Fruit fly (Drosophila melanogaster) whole organism, embryonic: ENCODE data around the gene ct.
A peak's percentile ranks its signal among the peaks of the same experiment; 100 is the strongest.

Experiments
- Aef1 ChIP-seq: fragments of 200-800 bp; sonication (Bioruptor generic); IDR thresholded peaks from 3 replicates; pipeline ENCODE4 v1.3.6; 2022; ENCODE audit warnings: missing biosample characterization, missing genetic modification characterization
- CG10321 ChIP-seq: fragments of 200-800 bp; sonication (Bioruptor generic); IDR thresholded peaks from 2 replicates; pipeline ENCODE4 v1.3.6; 2022; ENCODE audit warnings: missing biosample characterization, missing genetic modification characterization
- CG10543 ChIP-seq: fragments of 200-800 bp; sonication (Bioruptor generic); optimal IDR thresholded peaks from 3 replicates; lab custom pipeline; 2017; ENCODE audit warnings: missing biosample characterization, mild to moderate bottlenecking, missing genetic modification characterization, moderate library complexity
- CG10654 ChIP-seq: fragments of 200-800 bp; sonication (Bioruptor generic); optimal IDR thresholded peaks from 2 replicates; lab custom pipeline; 2016; ENCODE audit warnings: missing biosample characterization, missing genetic modification characterization
- CG10959 ChIP-seq: fragments of 200-800 bp; sonication (Bioruptor generic); IDR thresholded peaks from 2 replicates; pipeline ENCODE4 v1.3.6; 2022; ENCODE audit warnings: missing biosample characterization, missing genetic modification characterization
- CG10979 ChIP-seq: fragments of 200-800 bp; sonication (Bioruptor generic); optimal IDR thresholded peaks from 2 replicates; lab custom pipeline; 2018; ENCODE audit warnings: missing biosample characterization, mild to moderate bottlenecking, missing genetic modification characterization, moderate library complexity
- CG11456 ChIP-seq: fragments of 200-800 bp; sonication (Bioruptor generic); IDR thresholded peaks from 3 replicates; pipeline ENCODE4 v1.3.6; 2022; ENCODE audit warnings: missing biosample characterization, missing genetic modification characterization
- CG12071 ChIP-seq: fragments of 200-800 bp; sonication (Bioruptor generic); optimal IDR thresholded peaks from 3 replicates; lab custom pipeline; 2018; ENCODE audit warnings: missing biosample characterization, mild to moderate bottlenecking, missing genetic modification characterization
- CG12219 ChIP-seq: fragments of 200-800 bp; sonication (Bioruptor generic); optimal IDR thresholded peaks from 3 replicates; lab custom pipeline; 2018; ENCODE audit warnings: missing biosample characterization, mild to moderate bottlenecking, missing genetic modification characterization
- CG1529 ChIP-seq: fragments of 200-800 bp; sonication (Bioruptor generic); optimal IDR thresholded peaks from 3 replicates; lab custom pipeline; 2018; ENCODE audit warnings: missing biosample characterization, missing genetic modification characterization
- CG15601 ChIP-seq: fragments of 200-800 bp; sonication (Bioruptor generic); optimal IDR thresholded peaks from 3 replicates; lab custom pipeline; 2019; ENCODE audit warnings: missing biosample characterization, mild to moderate bottlenecking, missing genetic modification characterization, moderate library complexity
- CG1602 ChIP-seq: fragments of 200-800 bp; sonication (Bioruptor generic); optimal IDR thresholded peaks from 3 replicates; lab custom pipeline; 2016; ENCODE audit warnings: missing biosample characterization, missing genetic modification characterization
- CG18599 ChIP-seq: fragments of 200-800 bp; sonication (Bioruptor generic); optimal IDR thresholded peaks from 3 replicates; lab custom pipeline; 2017; ENCODE audit warnings: missing biosample characterization, missing genetic modification characterization, mild to moderate bottlenecking, moderate library complexity, missing genetic modification reagents
- CG2889 ChIP-seq: fragments of 200-800 bp; sonication (Bioruptor generic); IDR thresholded peaks from 3 replicates; pipeline ENCODE4 v1.3.6; 2022; ENCODE audit warnings: missing biosample characterization, missing genetic modification characterization
- CG30020 ChIP-seq: fragments of 200-800 bp; optimal IDR thresholded peaks from 2 replicates; lab custom pipeline; 2019; ENCODE audit warnings: missing biosample characterization, mild to moderate bottlenecking, missing genetic modification characterization, moderate library complexity
- CG34422 ChIP-seq: fragments of 200-800 bp; sonication (Bioruptor generic); IDR thresholded peaks from 3 replicates; pipeline ENCODE4 v1.3.6; 2022; ENCODE audit warnings: missing biosample characterization, missing genetic modification characterization
- CG4328 ChIP-seq: fragments of 200-800 bp; sonication (Bioruptor generic); optimal IDR thresholded peaks from 3 replicates; lab custom pipeline; 2017; ENCODE audit warnings: missing biosample characterization, missing genetic modification reagents, missing genetic modification characterization
- CG6254 ChIP-seq: fragments of 200-800 bp; sonication (Bioruptor generic); optimal IDR thresholded peaks from 3 replicates; lab custom pipeline; 2017; ENCODE audit warnings: mild to moderate bottlenecking, missing biosample characterization, missing genetic modification reagents, missing genetic modification characterization
- CG7556 ChIP-seq: fragments of 200-800 bp; sonication (Bioruptor generic); optimal IDR thresholded peaks from 2 replicates; lab custom pipeline; 2017; ENCODE audit warnings: missing biosample characterization, mild to moderate bottlenecking, missing genetic modification characterization
- CG8359 ChIP-seq: fragments of 200-800 bp; sonication (Bioruptor generic); optimal IDR thresholded peaks from 2 replicates; lab custom pipeline; 2017; ENCODE audit warnings: missing biosample characterization, mild to moderate bottlenecking, missing genetic modification characterization, borderline replicate concordance
- CG8388 ChIP-seq: fragments of 200-800 bp; sonication (Bioruptor generic); optimal IDR thresholded peaks from 2 replicates; lab custom pipeline; 2019; ENCODE audit warnings: missing biosample characterization, mild to moderate bottlenecking, missing genetic modification characterization, moderate library complexity
- CTCF ChIP-seq: fragments of 200-800 bp; sonication (Bioruptor generic); optimal IDR thresholded peaks from 2 replicates; lab custom pipeline; 2017; ENCODE audit warnings: missing biosample characterization, mild to moderate bottlenecking, missing genetic modification characterization, moderate library complexity
- Camta ChIP-seq: fragments of 200-800 bp; sonication (Bioruptor generic); optimal IDR thresholded peaks from 2 replicates; lab custom pipeline; 2016; ENCODE audit warnings: missing biosample characterization, missing genetic modification characterization
- Chrac-16 ChIP-seq: fragments of 200-800 bp; sonication (Bioruptor generic); optimal IDR thresholded peaks from 3 replicates; lab custom pipeline; 2016; ENCODE audit warnings: missing biosample characterization, missing genetic modification characterization
- CrebB ChIP-seq: fragments of 200-800 bp; sonication (Bioruptor generic); optimal IDR thresholded peaks from 3 replicates; lab custom pipeline; 2018; ENCODE audit warnings: missing biosample characterization, mild to moderate bottlenecking, missing genetic modification characterization
- Ets65A ChIP-seq: fragments of 200-800 bp; sonication (Bioruptor generic); peaks from one replicate; lab custom pipeline; 2016; ENCODE audit warnings: missing biosample characterization, missing genetic modification characterization
- Fer1 ChIP-seq: fragments of 200-800 bp; sonication (Bioruptor generic); optimal IDR thresholded peaks from 2 replicates; lab custom pipeline; 2017; ENCODE audit warnings: missing biosample characterization, mild to moderate bottlenecking, missing genetic modification characterization
- Gug ChIP-seq: fragments of 200-800 bp; sonication (Bioruptor generic); IDR thresholded peaks from 4 replicates; pipeline ENCODE4 v1.3.6; 2022; ENCODE audit warnings: missing biosample characterization, missing genetic modification characterization
- HLH3B ChIP-seq: fragments of 200-800 bp; sonication (Bioruptor generic); IDR thresholded peaks from 2 replicates; pipeline ENCODE4 v1.3.6; 2022; ENCODE audit warnings: missing biosample characterization, missing genetic modification characterization
- Hsf ChIP-seq: fragments of 200-800 bp; sonication (Bioruptor generic); optimal IDR thresholded peaks from 3 replicates; lab custom pipeline; 2016; ENCODE audit warnings: missing biosample characterization, missing genetic modification characterization
- Med ChIP-seq: fragments of 200-800 bp; sonication (Bioruptor generic); peaks from one replicate; lab custom pipeline; 2016; ENCODE audit warnings: missing biosample characterization, missing genetic modification characterization, mild to moderate bottlenecking, inconsistent platforms, moderate library complexity
- Oli ChIP-seq: fragments of 200-800 bp; sonication (Bioruptor generic); optimal IDR thresholded peaks from 2 replicates; lab custom pipeline; 2018; ENCODE audit warnings: missing biosample characterization, mild to moderate bottlenecking, missing genetic modification characterization, moderate library complexity
- Optix ChIP-seq: fragments of 200-800 bp; sonication (Bioruptor generic); IDR thresholded peaks from 3 replicates; pipeline ENCODE4 v1.3.6; 2022; ENCODE audit warnings: missing biosample characterization, missing genetic modification characterization
- ap ChIP-seq: fragments of 200-800 bp; sonication (Bioruptor generic); IDR thresholded peaks from 2 replicates; pipeline ENCODE4 v1.3.6; 2022; ENCODE audit warnings: missing biosample characterization, missing genetic modification characterization
- bcd ChIP-seq: fragments of 200-800 bp; sonication (Bioruptor generic); optimal IDR thresholded peaks from 2 replicates; lab custom pipeline; 2017; ENCODE audit warnings: missing biosample characterization, mild to moderate bottlenecking, missing genetic modification characterization
- ci ChIP-seq: fragments of 200-800 bp; sonication (Bioruptor generic); IDR thresholded peaks from 3 replicates; pipeline ENCODE4 v1.3.6; 2022; ENCODE audit warnings: missing biosample characterization, missing genetic modification characterization
- dpn ChIP-seq, 2 experiments: fragments of 200-800 bp; sonication (Bioruptor generic); optimal IDR thresholded peaks; 3 replicates each; lab custom pipeline; 2016; ENCODE audit warnings: missing biosample characterization in 2 of 2, missing genetic modification characterization in 2 of 2
- eve ChIP-seq, 2 experiments: fragments of >200 bp; optimal IDR thresholded peaks; 2 replicates each; lab custom pipeline; 2017; ENCODE audit warnings: missing biosample characterization in 2 of 2, missing genetic modification characterization in 2 of 2
- fru ChIP-seq: fragments of >200 bp; optimal IDR thresholded peaks from 2 replicates; lab custom pipeline; 2017
- gce ChIP-seq: fragments of 200-800 bp; sonication (Bioruptor generic); IDR thresholded peaks from 3 replicates; pipeline ENCODE4 v1.3.6; 2022; ENCODE audit warnings: missing biosample characterization, missing genetic modification characterization
- gcm2 ChIP-seq: fragments of 200-800 bp; sonication (Bioruptor generic); optimal IDR thresholded peaks from 2 replicates; lab custom pipeline; 2016; ENCODE audit warnings: missing biosample characterization, missing genetic modification characterization
- ind ChIP-seq: fragments of 200-800 bp; sonication (Bioruptor generic); optimal IDR thresholded peaks from 3 replicates; lab custom pipeline; 2016; ENCODE audit warnings: missing biosample characterization, missing genetic modification characterization
- kay ChIP-seq: fragments of 200-800 bp; sonication (Bioruptor generic); optimal IDR thresholded peaks from 2 replicates; lab custom pipeline; 2016; ENCODE audit warnings: missing biosample characterization, missing genetic modification characterization
- lab ChIP-seq: fragments of 200-800 bp; sonication (Bioruptor generic); optimal IDR thresholded peaks from 3 replicates; lab custom pipeline; 2017; ENCODE audit warnings: missing biosample characterization, missing genetic modification characterization, mild to moderate bottlenecking, moderate library complexity, missing genetic modification reagents
- lola ChIP-seq, 3 experiments: fragments of >200 bp in 2 of 3; fragments of 200-800 bp in 1 of 3; sonication (Bioruptor generic) in 1 of 3; optimal IDR thresholded peaks; 2 replicates each; lab custom pipeline; 2017 to 2019; ENCODE audit warnings: missing biosample characterization in 3 of 3, missing genetic modification characterization in 3 of 3, mild to moderate bottlenecking in 1 of 3, moderate library complexity in 1 of 3
- pan ChIP-seq, 4 experiments: fragments of >200 bp in 3 of 4; fragments of 200-800 bp in 1 of 4; sonication (Bioruptor generic) in 1 of 4; optimal IDR thresholded peaks in 3 of 4; IDR thresholded peaks in 1 of 4; 2 replicates each; pipeline versions ENCODE4 v1.3.6 to Lab custom; 2017 to 2022; ENCODE audit warnings: missing biosample characterization in 2 of 4, missing genetic modification characterization in 2 of 4, mixed read lengths in 1 of 4
- sd ChIP-seq: fragments of 200-800 bp; sonication (Bioruptor generic); optimal IDR thresholded peaks from 3 replicates; lab custom pipeline; 2018; ENCODE audit warnings: missing biosample characterization, mild to moderate bottlenecking, missing genetic modification characterization, moderate library complexity
- slbo ChIP-seq: fragments of 200-800 bp; sonication (Bioruptor generic); IDR thresholded peaks from 2 replicates; pipeline ENCODE4 v1.3.6; 2022; ENCODE audit warnings: missing biosample characterization, missing genetic modification characterization
- vfl ChIP-seq: fragments of 200-800 bp; sonication (Bioruptor generic); optimal IDR thresholded peaks from 2 replicates; lab custom pipeline; 2016; ENCODE audit warnings: missing biosample characterization, missing genetic modification characterization
- vvl ChIP-seq: fragments of 200-800 bp; sonication (Bioruptor generic); IDR thresholded peaks from 2 replicates; pipeline ENCODE4 v1.3.6; 2022; ENCODE audit warnings: missing biosample characterization, missing genetic modification characterization
- zfh2 ChIP-seq: fragments of 200-800 bp; sonication (Bioruptor generic); optimal IDR thresholded peaks from 2 replicates; lab custom pipeline; 2016; ENCODE audit warnings: missing biosample characterization, missing genetic modification characterization

The ct gene

dm6 chrX:7616920-7617319 is 8.7 kb downstream of the ct start (continued):
- peak; percentile 47 for TF ChIP-seq Med (GFP tag; lab: Kevin White, UChicago)
- TF ChIP-seq Chrac-16 (GFP tag; lab: Kevin White, UChicago) = peak; percentile 55
- TF ChIP-seq CG2889 (GFP tag; lab: Robert Waterston, UW) = peak; percentile 25; the same call in 1 of the 3 replicates
- TF ChIP-seq gce (GFP tag; lab: Robert Waterston, UW) = 0 out of 3 replicates have a peak, but pooled peaks have one; percentile 14
- TF ChIP-seq CG1602 (GFP tag; lab: Kevin White, UChicago) = peak; percentile 54
- peak; percentile 59 for TF ChIP-seq CG15601 (tag; lab: Kevin White, UChicago)
- TF ChIP-seq CG10654 = peak; percentile 36
- TF ChIP-seq CG10959 (GFP tag; lab: Robert Waterston, UW) = 0 out of 2 replicates have a peak, but pooled peaks have one; percentile 49
- TF ChIP-seq CG8388 (GFP tag; lab: Kevin White, UChicago) = peak; percentile 58
- TF ChIP-seq CG18599 (GFP tag; lab: Kevin White, UChicago) = peak; percentile 30
- peak; percentile 40; the same call in 1 of the 3 replicates for TF ChIP-seq Aef1 (GFP tag; lab: Robert Waterston, UW)
- TF ChIP-seq CG30020 (tag; lab: Kevin White, UChicago) = no peak
- TF ChIP-seq CG12219 (GFP tag; lab: Kevin White, UChicago) = peak; percentile 5
- TF ChIP-seq CG10543 (GFP tag; lab: Kevin White, UChicago) = no peak
- no peak for TF ChIP-seq kay (GFP tag; lab: Kevin White, UChicago)
- peak; percentile 25 for TF ChIP-seq CG1529 (GFP tag; lab: Kevin White, UChicago)
- no peak for TF ChIP-seq Fer1
- peak; percentile 81 for TF ChIP-seq ci
- TF ChIP-seq HLH3B = peak; percentile 76
- TF ChIP-seq lab = peak; percentile 35
- TF ChIP-seq CG10321 (GFP tag; lab: Robert Waterston, UW) = no peak
- peak; percentile 67 for TF ChIP-seq Oli
- TF ChIP-seq vvl (GFP tag; lab: Robert Waterston, UW) = peak; percentile 75
- no peak for TF ChIP-seq CrebB (tag; lab: Kevin White, UChicago)
- TF ChIP-seq CG6254 = peak; percentile 48
- no peak for TF ChIP-seq pan (optimal IDR thresholded peaks at IDR 0.05; lab: Kevin White, UChicago)
- peak in 1 of 2 experiments; percentile 70 for TF ChIP-seq pan (GFP tag; optimal IDR thresholded peaks at IDR 0.05 in 1 of 2, IDR thresholded peaks at IDR 0.05 in 1 of 2)
- peak; percentile 31 for TF ChIP-seq Hsf (GFP tag; lab: Kevin White, UChicago)
- TF ChIP-seq ap = peak; percentile 42; the same call in 1 of the 2 replicates
- TF ChIP-seq bcd (GFP tag; lab: Kevin White, UChicago) = peak; percentile 21
- TF ChIP-seq CG12071 (GFP tag; lab: Kevin White, UChicago) = no peak
- peak in 1 of 2 experiments; percentile 59 for TF ChIP-seq dpn (GFP tag; optimal IDR thresholded peaks at IDR 0.05; lab: Kevin White, UChicago)
- TF ChIP-seq Camta = no peak
- TF ChIP-seq CG4328 (GFP tag; lab: Kevin White, UChicago) = no peak
- TF ChIP-seq CG8359 = peak; percentile 4
- no peak for TF ChIP-seq gcm2
- TF ChIP-seq CG10979 (tag; lab: Kevin White, UChicago) = peak; percentile 77
- TF ChIP-seq sd (tag; lab: Kevin White, UChicago) = no peak
- no peak for TF ChIP-seq CTCF (GFP tag; lab: Kevin White, UChicago)
- TF ChIP-seq slbo = peak; percentile 48; the same call in 1 of the 2 replicates
- TF ChIP-seq lola (GFP tag; optimal IDR thresholded peaks at IDR 0.05; lab: Kevin White, UChicago) = peak in 1 of 3 experiments; percentile 65
- TF ChIP-seq CG34422 (GFP tag; lab: Robert Waterston, UW) = peak; percentile 62; the same call in 2 of the 3 replicates
- TF ChIP-seq fru (lab: Kevin White, UChicago) = no peak
- TF ChIP-seq Optix = no peak
- peak; percentile 45 for TF ChIP-seq CG7556 (GFP tag; lab: Kevin White, UChicago)
- TF ChIP-seq Gug (GFP tag; lab: Robert Waterston, UW) = peak; percentile 26; the same call in 1 of the 4 replicates
- TF ChIP-seq Ets65A = peak; percentile 75
- TF ChIP-seq CG11456 (GFP tag; lab: Robert Waterston, UW) = 0 out of 3 replicates have a peak, but pooled peaks have one; percentile 30
- no peak for TF ChIP-seq zfh2 (GFP tag; lab: Kevin White, UChicago)
- no peak for TF ChIP-seq eve (GFP tag; optimal IDR thresholded peaks at IDR 0.05; lab: Kevin White, UChicago)
- peak; percentile 39 for TF ChIP-seq ind
- TF ChIP-seq vfl (GFP tag; lab: Kevin White, UChicago) = no peak
